Fruit fly (Drosophila melanogaster): ENCODE measurements around the gene CG12746.

Gene CG12746

dm6 chr3R:5591398-5591853 is 26.8 kb downstream of the CG12746 start, which contains the start of the genes noi and Vha26 (continued):
- TF ChIP-seq eg (GFP tag; IDR thresholded peaks at IDR 0.05) (no peak; the same call in 2 of the 3 replicates), CG32006 (GFP tag; optimal IDR thresholded peaks at IDR 0.05) (no peak), CG1621 (tag; optimal IDR thresholded peaks at IDR 0.05) (peak; percentile 9), cyc (GFP tag; optimal IDR thresholded peaks at IDR 0.05) (peak; percentile 37), CG8632 (GFP tag; optimal IDR thresholded peaks at IDR 0.05) (no peak), pdm3 (GFP tag; optimal IDR thresholded peaks at IDR 0.05) (no peak), ss (GFP tag; optimal IDR thresholded peaks at IDR 0.05) (no peak), Sox102F (GFP tag; optimal IDR thresholded peaks at IDR 0.05) (no peak), CG7368 (GFP tag; optimal IDR thresholded peaks at IDR 0.05) (no peak), CG8319 (GFP tag; optimal IDR thresholded peaks at IDR 0.05) (no peak), achi (GFP tag; optimal IDR thresholded peaks at IDR 0.05) (peak; percentile 95), CG3919 (GFP tag; optimal IDR thresholded peaks at IDR 0.05) (no peak), salr (GFP tag; optimal IDR thresholded peaks at IDR 0.05) (no peak), CG6854 (GFP tag; optimal IDR thresholded peaks at IDR 0.05) (peak; percentile 10)

dm6 chr3R:5592009-5592572 is 27.4 kb downstream of the CG12746 start:
- TF ChIP-seq fd85E (GFP tag; optimal IDR thresholded peaks at IDR 0.05) (no peak), CG3032 (tag; optimal IDR thresholded peaks at IDR 0.05) (no peak), svp (GFP tag) (peak; percentile 93), Eip78C (GFP tag) (peak; percentile 52), fkh (GFP tag; optimal IDR thresholded peaks at IDR 0.05) (peak; percentile 53), salr (GFP tag; optimal IDR thresholded peaks at IDR 0.05) (no peak), Ets96B (tag; optimal IDR thresholded peaks at IDR 0.05) (no peak), Met (GFP tag; optimal IDR thresholded peaks at IDR 0.05) (no peak), pdm3 (GFP tag; optimal IDR thresholded peaks at IDR 0.05) (no peak), CG11294 (GFP tag; IDR thresholded peaks at IDR 0.05) (no peak)

dm6 chr3R:5594878-5595277 is 30.2 kb downstream of the CG12746 start:
- TF ChIP-seq dsx (GFP tag; optimal IDR thresholded peaks at IDR 0.05; ENCODE audit: poor library complexity, severe bottlenecking) (peak; percentile 97), eg (GFP tag; IDR thresholded peaks at IDR 0.05) (0 out of 3 replicates have a peak, but pooled peaks have one; percentile 22), svp (GFP tag) (no peak), CG15336 (GFP tag; IDR thresholded peaks at IDR 0.05) (no peak), CG11294 (GFP tag; IDR thresholded peaks at IDR 0.05) (no peak), CG6854 (GFP tag; optimal IDR thresholded peaks at IDR 0.05) (no peak)

dm6 chr3R:5599521-5600360 is 35.1 kb downstream of the CG12746 start:
- TF ChIP-seq Eip78C (GFP tag) (peak; percentile 14), Blimp-1 (GFP tag; optimal IDR thresholded peaks at IDR 0.05) (peak; percentile 18), CG31627 (GFP tag; optimal IDR thresholded peaks at IDR 0.05) (no peak)

- TF ChIP-seq CG3919 (GFP tag; optimal IDR thresholded peaks at IDR 0.05) (no peak), Smox (GFP tag; optimal IDR thresholded peaks at IDR 0.05) (no peak), CG11762 (GFP tag; optimal IDR thresholded peaks at IDR 0.05; ENCODE audit: insufficient read depth) (no peak), CG3032 (tag; optimal IDR thresholded peaks at IDR 0.05) (no peak), Gug (GFP tag; IDR thresholded peaks at IDR 0.05) (no peak), dsx (GFP tag; optimal IDR thresholded peaks at IDR 0.05; ENCODE audit: poor library complexity, severe bottlenecking) (peak; percentile 75), CG6276 (GFP tag; optimal IDR thresholded peaks at IDR 0.05) (no peak), CG7368 (GFP tag; optimal IDR thresholded peaks at IDR 0.05) (no peak), Met (GFP tag; optimal IDR thresholded peaks at IDR 0.05) (no peak), CG8632 (GFP tag; optimal IDR thresholded peaks at IDR 0.05) (no peak), fkh (GFP tag; optimal IDR thresholded peaks at IDR 0.05) (peak; percentile 56), CG10669 (GFP tag; optimal IDR thresholded peaks at IDR 0.05) (no peak), CG8319 (GFP tag; optimal IDR thresholded peaks at IDR 0.05) (no peak), pdm3 (GFP tag; optimal IDR thresholded peaks at IDR 0.05) (no peak), CG11902 (GFP tag; optimal IDR thresholded peaks at IDR 0.05) (no peak), CG15336 (GFP tag; IDR thresholded peaks at IDR 0.05) (no peak), ss (GFP tag; optimal IDR thresholded peaks at IDR 0.05) (peak; percentile 68 to 70), Sox15 (GFP tag; optimal IDR thresholded peaks at IDR 0.05) (no peak), OdsH (GFP tag; optimal IDR thresholded peaks at IDR 0.05) (no peak), Hr39 (GFP tag; optimal IDR thresholded peaks at IDR 0.05) (no peak), CG4318 (GFP tag; optimal IDR thresholded peaks at IDR 0.05) (no peak), CG34406 (GFP tag; optimal IDR thresholded peaks at IDR 0.05) (no peak), CG6163 (GFP tag; IDR thresholded peaks at IDR 0.05) (no peak), svp (GFP tag) (peak; percentile 70)
Measured at dm6 chr3R:5600361-5601043, 35.8 kb downstream of the CG12746 start.

All from whole organism, prepupa.